Worm (Caenorhabditis elegans) whole organism, L4 larva: ENCODE measurements around the gene C50F4.4.

Source experiments
- ceh-62 ChIP-seq: sonication (generic microtip); optimal IDR thresholded peaks from 2 replicates; lab custom pipeline; 2017; ENCODE audit warnings: missing biosample characterization, missing genetic modification characterization
- lin-13 ChIP-seq: fragments of 150-350 bp; optimal IDR thresholded peaks from 2 replicates; lab custom pipeline; 2014; ENCODE audit warnings: missing biosample characterization, missing genetic modification reagents, missing genetic modification characterization

- no peak for TF ChIP-seq ceh-62
- TF ChIP-seq lin-13 (GFP tag; lab: Kevin White, UChicago): no peak
Observed at ce11 chrV:9570197-9570596, 33.6 kb downstream of the C50F4.4 start, which contains the start of gene F25B3.5.
